Worm (Caenorhabditis elegans): ENCODE measurements around the gene K05F1.1.

The K05F1.1 gene

DNA sequence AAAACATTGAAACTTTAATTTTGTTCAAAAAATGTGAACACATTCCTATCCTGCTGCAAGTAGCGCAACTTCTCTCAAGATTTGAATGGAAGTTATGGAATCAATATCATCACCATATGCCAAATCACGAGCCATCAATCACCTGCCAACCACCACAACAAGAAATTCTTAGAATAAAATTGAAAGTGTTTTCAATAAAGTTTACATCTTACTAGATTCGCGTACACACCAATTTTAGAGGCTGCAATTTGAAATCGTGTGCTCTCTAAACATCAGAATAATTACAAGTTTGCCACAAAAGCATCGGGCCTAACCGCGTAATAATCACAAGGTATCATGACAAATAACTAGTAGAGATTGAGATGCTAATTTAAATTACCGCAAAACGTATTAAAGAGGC is 26.3 kb upstream of the K05F1.1 start:
- TF ChIP-seq egl-18 (GFP tag; IDR thresholded peaks at IDR 0.05) (no peak), egrh-3 (GFP tag; IDR thresholded peaks at IDR 0.05) (no peak), rcor-1 (GFP tag; IDR thresholded peaks at IDR 0.05) (no peak), attf-5 (GFP tag; optimal IDR thresholded peaks at IDR 0.05) (no peak)

DNA sequence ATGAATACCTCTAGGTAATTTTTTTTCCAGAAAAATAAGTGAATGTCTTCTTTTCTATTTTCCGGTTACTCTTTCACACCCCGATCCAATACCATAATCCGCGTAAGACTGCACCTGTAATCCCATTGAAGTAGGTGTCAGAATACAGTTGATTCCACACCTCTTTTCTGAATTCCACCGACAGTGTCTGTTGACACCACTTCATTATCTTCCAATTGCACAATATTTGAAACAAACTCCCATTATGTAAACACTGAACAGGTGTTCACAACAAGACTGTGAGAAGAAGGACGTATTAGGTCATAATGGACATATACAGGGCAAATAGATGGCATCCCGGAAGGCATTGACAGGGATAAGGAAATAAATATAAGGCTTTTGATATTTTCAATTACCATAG is 23.8 kb upstream of the K05F1.1 start:
- TF ChIP-seq Y79H2A.3 (GFP tag; conservative IDR thresholded peaks at IDR 0.05) (no peak), xnd-1 (tag; optimal IDR thresholded peaks at IDR 0.05) (no peak)

DNA sequence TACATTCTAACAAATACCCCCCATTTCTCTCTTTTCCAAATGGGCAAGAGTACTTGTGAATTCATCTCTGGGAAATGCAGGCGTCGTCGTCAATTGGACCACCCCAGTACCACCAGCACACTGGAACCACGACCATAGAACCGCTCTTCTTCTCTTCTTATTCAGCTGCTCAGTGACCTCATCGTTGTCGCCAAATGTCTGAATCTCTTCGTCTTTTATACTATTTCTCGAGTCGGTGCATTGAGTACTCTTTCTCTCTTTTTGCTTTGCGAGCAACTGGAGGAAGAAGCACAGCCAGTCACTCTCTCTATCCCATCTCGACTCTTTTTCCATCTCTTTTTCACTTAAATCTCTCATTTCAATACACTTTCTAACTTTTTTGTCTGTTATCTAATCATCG is 21.3 kb upstream of the K05F1.1 start:
- TF ChIP-seq ceh-27 (GFP tag; optimal IDR thresholded peaks at IDR 0.05) (peak; percentile 7), hmg-1.2 (GFP tag; IDR thresholded peaks at IDR 0.05) (peak; percentile 50; the same call in 1 of the 2 replicates), F22D6.2 (tag; optimal IDR thresholded peaks at IDR 0.05) (no peak)

DNA sequence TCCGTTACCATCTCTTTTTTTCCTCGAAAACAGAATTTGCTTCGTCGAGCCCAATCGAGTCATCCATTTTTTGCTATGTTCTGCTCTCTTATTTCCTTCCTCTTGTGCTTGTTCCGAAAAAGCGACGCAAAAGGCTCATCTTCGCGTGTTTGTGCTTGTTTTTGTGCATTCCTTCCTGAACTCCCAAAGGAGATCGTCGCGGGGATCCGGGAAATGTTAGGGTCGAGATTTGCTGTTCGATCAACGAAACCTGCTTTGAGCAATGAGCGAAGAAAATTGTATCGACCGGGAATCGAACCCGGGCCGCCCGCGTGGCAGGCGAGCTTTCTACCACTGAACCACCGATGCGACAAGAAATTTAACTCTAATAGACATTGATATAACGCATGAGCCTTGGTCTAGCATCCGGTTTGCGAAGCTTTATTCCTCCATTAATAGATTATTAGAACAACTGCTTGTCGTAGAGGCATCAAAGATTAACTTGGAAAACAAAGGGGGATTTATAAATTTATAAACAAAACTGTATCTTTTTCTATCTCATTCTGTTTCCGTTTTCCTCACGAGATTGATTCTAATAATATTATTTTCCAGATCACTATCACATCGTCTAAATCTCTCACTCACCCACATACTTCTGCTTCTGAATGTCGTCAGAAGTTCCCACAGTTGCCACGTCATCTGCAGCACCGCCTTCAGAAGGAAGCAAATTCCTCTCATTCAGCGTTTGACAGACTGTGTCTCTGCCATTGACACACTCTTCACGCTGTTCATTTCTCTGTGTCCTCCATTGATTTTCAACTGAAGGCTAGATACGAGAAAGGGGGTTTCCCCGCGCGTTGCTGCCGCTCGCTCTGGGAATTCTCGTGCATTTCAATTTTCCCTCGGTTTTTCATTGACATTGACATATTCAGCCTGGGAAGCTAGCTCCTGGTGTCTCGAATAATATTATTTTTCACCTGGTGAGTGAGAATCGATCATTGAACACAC is 19.0 kb upstream of the K05F1.1 start, which contains the start of gene K05F1.6:
Gene K05F1.6 (plus strand): TSS at position 586 of the 987 bp plus-strand sequence.
- TF ChIP-seq dpl-1 (GFP tag; optimal IDR thresholded peaks at IDR 0.05) (no peak), F10E7.11 (tag; optimal IDR thresholded peaks at IDR 0.05) (peak; percentile 75), ekl-4 (GFP tag; IDR thresholded peaks at IDR 0.05) (peak; percentile 67; the same call in 1 of the 2 replicates), madf-8 (GFP tag; conservative IDR thresholded peaks at IDR 0.05) (0 out of 2 replicates have a peak, but pooled peaks have one; percentile 5), nfya-1 (tag; optimal IDR thresholded peaks at IDR 0.05; ENCODE audit: borderline replicate concordance, insufficient read depth) (no peak), somi-1 (GFP tag; optimal IDR thresholded peaks at IDR 0.05) (peak; percentile 82), tbx-9 (tag; optimal IDR thresholded peaks at IDR 0.05; ENCODE audit: borderline replicate concordance) (no peak), T26A5.8 (tag; optimal IDR thresholded peaks at IDR 0.05) (peak; percentile 83), dpff-1 (tag; optimal IDR thresholded peaks at IDR 0.05) (peak; percentile 66), let-607 (tag; optimal IDR thresholded peaks at IDR 0.05) (peak; percentile 40 to 65), tlf-1 (GFP tag; optimal IDR thresholded peaks at IDR 0.05) (peak; percentile 23), cebp-2 (GFP tag; IDR thresholded peaks at IDR 0.05) (0 out of 2 replicates have a peak, but pooled peaks have one; percentile 27), gei-17 (GFP tag; optimal IDR thresholded peaks at IDR 0.05) (no peak), snpc-1.1 (tag; optimal IDR thresholded peaks at IDR 0.05; ENCODE audit: insufficient read depth) (peak; percentile 31), pha-4 (tag; optimal IDR thresholded peaks at IDR 0.05) (no peak), sptf-2 (GFP tag; optimal IDR thresholded peaks at IDR 0.05) (peak; percentile 80), lag-1 (GFP tag; IDR thresholded peaks at IDR 0.05) (no peak), F22D6.2 (tag; optimal IDR thresholded peaks at IDR 0.05) (no peak), akir-1 (GFP tag; optimal IDR thresholded peaks at IDR 0.05) (no peak), aptf-3 (GFP tag; IDR thresholded peaks at IDR 0.05) (peak; percentile 95), hrde-1 (tag; optimal IDR thresholded peaks at IDR 0.05; ENCODE audit: borderline replicate concordance) (peak; percentile 90), madf-3 (GFP tag; IDR thresholded peaks at IDR 0.05) (0 out of 2 replicates have a peak, but pooled peaks have one; percentile 43), snpc-4 (GFP tag; optimal IDR thresholded peaks at IDR 0.05) (peak; percentile 55), snpc-4 (tag; optimal IDR thresholded peaks at IDR 0.05) (peak in 3 of 4 experiments; percentile 76 to 81 (median 77)), attf-5 (GFP tag; optimal IDR thresholded peaks at IDR 0.05) (peak; percentile 64), T07F8.4 (tag; optimal IDR thresholded peaks at IDR 0.05) (peak; percentile 84), B0019.2 (GFP tag; conservative IDR thresholded peaks at IDR 0.05) (0 out of 2 replicates have a peak, but pooled peaks have one; percentile 55), ztf-26 (tag; optimal IDR thresholded peaks at IDR 0.05) (peak; percentile 63), madf-6 (GFP tag; IDR thresholded peaks at IDR 0.05) (peak; percentile 69), ccch-3 (GFP tag; optimal IDR thresholded peaks at IDR 0.05) (no peak), ceh-100 (GFP tag; IDR thresholded peaks at IDR 0.05) (peak; percentile 73), snpc-1.3 (tag; optimal IDR thresholded peaks at IDR 0.05; ENCODE audit: insufficient read depth) (peak; percentile 59)

All from whole organism, young adult.